ENCODE assay signal across 2 worm cellular contexts in the genomic region with DNA sequence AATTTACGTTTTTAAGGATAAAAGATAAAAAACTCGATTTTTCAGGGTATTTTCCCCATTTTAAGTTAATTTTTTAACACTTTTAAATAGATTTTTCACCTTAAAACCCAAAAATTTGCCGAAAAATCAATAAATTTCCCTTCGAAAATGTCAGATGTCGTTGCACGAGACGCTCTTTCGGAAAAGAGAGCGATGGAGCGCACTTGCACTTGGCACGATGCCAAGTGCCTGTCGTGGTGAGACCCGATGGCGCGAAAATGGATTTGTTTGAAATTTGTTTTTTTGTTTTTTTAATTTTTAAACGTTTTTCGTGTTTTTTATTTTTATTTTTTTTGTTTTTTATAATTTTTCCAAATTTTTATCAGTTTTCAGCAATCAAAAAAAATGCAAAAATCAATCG.
TF ChIP-seq lines count a peak whose summit lies in the region.

Gene rab-18 (minus strand): TSS at position 240 of the 400 bp plus-strand sequence.
Gene kbp-4 (plus strand): TSS at position 366 of the 400 bp plus-strand sequence.

TF ChIP-seq in whole organism, L1 larva, 84 proteins besides CTCF, POLR2A, EP300 and RAD21 (continued from another document):
- TF ChIP-seq lin-35 (GFP tag; optimal IDR thresholded peaks at IDR 0.05; lab: Kevin White, UChicago) (peak; percentile 97 to 99), dsc-1 (tag; optimal IDR thresholded peaks at IDR 0.05; lab: Kevin White, UChicago) (no peak), nhr-76 (tag; optimal IDR thresholded peaks at IDR 0.05; lab: Kevin White, UChicago) (no peak), rnt-1 (tag; optimal IDR thresholded peaks at IDR 0.05; lab: Kevin White, UChicago) (peak; percentile 92), sup-37 (GFP tag; optimal IDR thresholded peaks at IDR 0.05; lab: Kevin White, UChicago) (peak; percentile 70), pax-3 (tag; optimal IDR thresholded peaks at IDR 0.05; lab: Kevin White, UChicago) (peak; percentile 79), pqm-1 (tag; optimal IDR thresholded peaks at IDR 0.05; lab: Kevin White, UChicago) (no peak), mep-1 (tag; optimal IDR thresholded peaks at IDR 0.05; lab: Kevin White, UChicago) (peak; percentile 98), aha-1 (tag; optimal IDR thresholded peaks at IDR 0.05; lab: Kevin White, UChicago) (peak; percentile 46), C34B4.2 (tag; optimal IDR thresholded peaks at IDR 0.05; lab: Kevin White, UChicago) (no peak), isw-1 (GFP tag; IDR thresholded peaks at IDR 0.05; lab: Robert Waterston, UW) (peak; percentile 90), lsy-2 (tag; optimal IDR thresholded peaks at IDR 0.05; lab: Kevin White, UChicago) (peak; percentile 96 to 97), snu-23 (GFP tag; optimal IDR thresholded peaks at IDR 0.05; lab: Kevin White, UChicago) (peak; percentile 98), dpl-1 (GFP tag; optimal IDR thresholded peaks at IDR 0.05; lab: Kevin White, UChicago) (peak; percentile 97 to 98 (median 98)), skn-1 (tag; optimal IDR thresholded peaks at IDR 0.05; lab: Kevin White, UChicago) (peak; percentile 97), ceh-88 (GFP tag; IDR thresholded peaks at IDR 0.05; lab: Robert Waterston, UW) (peak; percentile 81), jun-1 (tag; optimal IDR thresholded peaks at IDR 0.05; lab: Kevin White, UChicago) (peak; percentile 79), tbx-2 (tag; optimal IDR thresholded peaks at IDR 0.05; lab: Kevin White, UChicago) (peak; percentile 93), lin-39 (tag; optimal IDR thresholded peaks at IDR 0.05; lab: Kevin White, UChicago) (peak; percentile 78), grh-1 (GFP tag; IDR thresholded peaks at IDR 0.05; lab: Robert Waterston, UW) (peak; percentile 79), ces-1 (GFP tag; optimal IDR thresholded peaks at IDR 0.05; lab: Kevin White, UChicago) (no peak), fkh-4 (tag; optimal IDR thresholded peaks at IDR 0.05; lab: Kevin White, UChicago; ENCODE audit: borderline replicate concordance) (no peak), xbp-1 (tag; optimal IDR thresholded peaks at IDR 0.05; lab: Kevin White, UChicago) (peak; percentile 97), tlp-1 (tag; optimal IDR thresholded peaks at IDR 0.05; lab: Kevin White, UChicago) (no peak), lin-14 (GFP tag; optimal IDR thresholded peaks at IDR 0.05; lab: Kevin White, UChicago) (peak; percentile 97), lin-13 (GFP tag; optimal IDR thresholded peaks at IDR 0.05; lab: Kevin White, UChicago) (peak; percentile 96), snpc-4 (tag; optimal IDR thresholded peaks at IDR 0.05; lab: Kevin White, UChicago) (peak; percentile 88), ceh-82 (tag; optimal IDR thresholded peaks at IDR 0.05; lab: Kevin White, UChicago) (peak; percentile 88 to 97 (median 92))

TF ChIP-seq in whole organism, young adult, 124 proteins besides CTCF, POLR2A, EP300 and RAD21 (continued from another document):
- TF ChIP-seq gei-17 (GFP tag; optimal IDR thresholded peaks at IDR 0.05; lab: Kevin White, UChicago) (no peak), Y79H2A.3 (GFP tag; conservative IDR thresholded peaks at IDR 0.05; lab: Robert Waterston, UW) (peak; percentile 58; the same call in 1 of the 2 replicates), B0019.2 (GFP tag; conservative IDR thresholded peaks at IDR 0.05; lab: Robert Waterston, UW) (peak; percentile 81), F39B2.1 (GFP tag; IDR thresholded peaks at IDR 0.05; lab: Robert Waterston, UW) (no peak), lsl-1 (GFP tag; optimal IDR thresholded peaks at IDR 0.05; lab: Kevin White, UChicago) (peak; percentile 78), bed-2 (GFP tag; IDR thresholded peaks at IDR 0.05; lab: Robert Waterston, UW) (no peak), xnd-1 (tag; optimal IDR thresholded peaks at IDR 0.05; lab: Kevin White, UChicago) (peak; percentile 68), B0035.1 (tag; optimal IDR thresholded peaks at IDR 0.05; lab: Kevin White, UChicago) (no peak), tbp1 (GFP tag; optimal IDR thresholded peaks at IDR 0.05; lab: Kevin White, UChicago) (peak; percentile 74), egl-44 (GFP tag; IDR thresholded peaks at IDR 0.05; lab: Robert Waterston, UW) (peak; percentile 69; the same call in 1 of the 2 replicates), F57A8.1 (GFP tag; optimal IDR thresholded peaks at IDR 0.05; lab: Kevin White, UChicago) (no peak), hmg-1.2 (GFP tag; IDR thresholded peaks at IDR 0.05; lab: Robert Waterston, UW) (peak; percentile 71), nfya-1 (tag; optimal IDR thresholded peaks at IDR 0.05; lab: Kevin White, UChicago; ENCODE audit: borderline replicate concordance, insufficient read depth) (no peak), ama-1 (optimal IDR thresholded peaks at IDR 0.05; lab: Kevin White, UChicago) (no peak), ama-1 (GFP tag; optimal IDR thresholded peaks at IDR 0.05; lab: Kevin White, UChicago) (no peak), mcd-1 (GFP tag; IDR thresholded peaks at IDR 0.05; lab: Robert Waterston, UW) (peak; percentile 99), K12H6.12 (tag; optimal IDR thresholded peaks at IDR 0.05; lab: Kevin White, UChicago) (peak; percentile 51), mel-28 (tag; optimal IDR thresholded peaks at IDR 0.05; lab: Kevin White, UChicago; ENCODE audit: borderline replicate concordance) (no peak), madf-8 (GFP tag; conservative IDR thresholded peaks at IDR 0.05; lab: Robert Waterston, UW) (peak; percentile 76), unc-130 (GFP tag; optimal IDR thresholded peaks at IDR 0.05; lab: Kevin White, UChicago) (peak; percentile 60), Y53F4B.3 (GFP tag; IDR thresholded peaks at IDR 0.05; lab: Robert Waterston, UW) (0 out of 2 replicates have a peak, but pooled peaks have one; percentile 38)
